Fruit fly (Drosophila melanogaster) whole organism, prepupa: ENCODE data around the gene erm.
A peak's percentile ranks its signal among the peaks of the same experiment; 100 is the strongest.

Experiments
- Blimp-1 ChIP-seq: fragments of 200-800 bp; sonication (Bioruptor generic); optimal IDR thresholded peaks from 3 replicates; lab custom pipeline; 2017; ENCODE audit warnings: missing biosample characterization, missing genetic modification characterization, mild to moderate bottlenecking, moderate library complexity, missing genetic modification reagents
- CG10631 ChIP-seq: fragments of 200-800 bp; sonication (Bioruptor generic); optimal IDR thresholded peaks from 2 replicates; lab custom pipeline; 2016; ENCODE audit warnings: missing biosample characterization, missing genetic modification characterization
- CG10669 ChIP-seq: fragments of 200-800 bp; sonication (Bioruptor generic); optimal IDR thresholded peaks from 3 replicates; lab custom pipeline; 2018; ENCODE audit warnings: missing biosample characterization, mild to moderate bottlenecking, missing genetic modification characterization, moderate library complexity
- CG11762 ChIP-seq: fragments of 200-800 bp; sonication (Bioruptor generic); optimal IDR thresholded peaks from 3 replicates; lab custom pipeline; 2016; ENCODE audit warnings: missing biosample characterization, missing genetic modification characterization; ENCODE audit not compliant: insufficient read depth
- CG15336 ChIP-seq: fragments of 200-800 bp; sonication (Bioruptor generic); IDR thresholded peaks from 2 replicates; pipeline ENCODE4 v1.3.6; 2022; ENCODE audit warnings: missing biosample characterization, missing genetic modification characterization
- CG16779 ChIP-seq: fragments of 200-800 bp; sonication (Bioruptor generic); optimal IDR thresholded peaks from 3 replicates; lab custom pipeline; 2017; ENCODE audit warnings: missing biosample characterization, mild to moderate bottlenecking, missing genetic modification characterization
- CG3032 ChIP-seq: fragments of 200-800 bp; optimal IDR thresholded peaks from 2 replicates; lab custom pipeline; 2019; ENCODE audit warnings: missing biosample characterization, mild to moderate bottlenecking, missing genetic modification characterization, moderate library complexity
- CG31627 ChIP-seq: fragments of 200-800 bp; sonication (Bioruptor generic); optimal IDR thresholded peaks from 3 replicates; lab custom pipeline; 2016; ENCODE audit warnings: missing biosample characterization, missing genetic modification characterization
- CG32006 ChIP-seq: fragments of 200-800 bp; sonication (Bioruptor generic); optimal IDR thresholded peaks from 3 replicates; lab custom pipeline; 2017; ENCODE audit warnings: missing biosample characterization, mild to moderate bottlenecking, missing genetic modification characterization
- CG34406 ChIP-seq: fragments of 200-800 bp; sonication (Bioruptor generic); optimal IDR thresholded peaks from 3 replicates; lab custom pipeline; 2016; ENCODE audit warnings: missing biosample characterization, missing genetic modification characterization
- CG3919 ChIP-seq: fragments of 200-800 bp; sonication (Bioruptor generic); optimal IDR thresholded peaks from 3 replicates; lab custom pipeline; 2016; ENCODE audit warnings: missing biosample characterization, missing genetic modification characterization
- CG4318 ChIP-seq: fragments of 200-800 bp; sonication (Bioruptor generic); optimal IDR thresholded peaks from 3 replicates; lab custom pipeline; 2017; ENCODE audit warnings: missing biosample characterization, mild to moderate bottlenecking, missing genetic modification characterization
- CG6163 ChIP-seq: fragments of 200-800 bp; sonication (Bioruptor generic); IDR thresholded peaks from 3 replicates; pipeline ENCODE4 v1.3.6; 2022; ENCODE audit warnings: missing biosample characterization, missing genetic modification characterization
- CG6276 ChIP-seq: fragments of 200-800 bp; sonication (Bioruptor generic); optimal IDR thresholded peaks from 2 replicates; lab custom pipeline; 2017; ENCODE audit warnings: missing biosample characterization, mild to moderate bottlenecking, missing genetic modification characterization
- CG6808 ChIP-seq: fragments of 200-800 bp; sonication (Bioruptor generic); optimal IDR thresholded peaks from 3 replicates; lab custom pipeline; 2017; ENCODE audit warnings: missing biosample characterization, missing genetic modification characterization, mild to moderate bottlenecking, moderate library complexity, missing genetic modification reagents
- CG7368 ChIP-seq: fragments of 200-800 bp; sonication (Bioruptor generic); optimal IDR thresholded peaks from 3 replicates; lab custom pipeline; 2016; ENCODE audit warnings: missing biosample characterization, missing genetic modification characterization
- CG8319 ChIP-seq: fragments of 200-800 bp; sonication (Bioruptor generic); optimal IDR thresholded peaks from 3 replicates; lab custom pipeline; 2016; ENCODE audit warnings: missing biosample characterization, missing genetic modification characterization
- CG8632 ChIP-seq: fragments of 200-800 bp; sonication (Bioruptor generic); optimal IDR thresholded peaks from 3 replicates; lab custom pipeline; 2016; ENCODE audit warnings: missing biosample characterization, missing genetic modification characterization
- Eip75B ChIP-seq: fragments of 200-800 bp; sonication (Bioruptor generic); optimal IDR thresholded peaks from 3 replicates; lab custom pipeline; 2016; ENCODE audit warnings: missing biosample characterization, missing genetic modification characterization
- Eip78C ChIP-seq: fragments of 200-800 bp; sonication (Bioruptor generic); peaks from one replicate; lab custom pipeline; 2016; ENCODE audit warnings: missing biosample characterization, missing genetic modification characterization
- Ets21C ChIP-seq: fragments of 200-800 bp; sonication (Bioruptor generic); optimal IDR thresholded peaks from 3 replicates; lab custom pipeline; 2016; ENCODE audit warnings: missing biosample characterization, missing genetic modification characterization
- Ets96B ChIP-seq: fragments of 200-800 bp; optimal IDR thresholded peaks from 2 replicates; lab custom pipeline; 2019; ENCODE audit warnings: missing biosample characterization, mild to moderate bottlenecking, missing genetic modification characterization, moderate library complexity
- Gug ChIP-seq: fragments of 200-800 bp; sonication (Bioruptor generic); IDR thresholded peaks from 2 replicates; pipeline ENCODE4 v1.3.6; 2022; ENCODE audit warnings: missing biosample characterization, missing genetic modification characterization
- Hr39 ChIP-seq: fragments of 200-800 bp; sonication (Bioruptor generic); optimal IDR thresholded peaks from 2 replicates; lab custom pipeline; 2016; ENCODE audit warnings: missing biosample characterization, missing genetic modification characterization
- Hr4 ChIP-seq: fragments of 200-800 bp; sonication (Bioruptor generic); optimal IDR thresholded peaks from 3 replicates; lab custom pipeline; 2016; ENCODE audit warnings: missing biosample characterization, missing genetic modification characterization
- Lpt ChIP-seq: fragments of 200-800 bp; sonication (Bioruptor generic); optimal IDR thresholded peaks from 3 replicates; lab custom pipeline; 2016; ENCODE audit warnings: missing biosample characterization, missing genetic modification characterization
- OdsH ChIP-seq: fragments of 200-800 bp; sonication (Bioruptor generic); optimal IDR thresholded peaks from 3 replicates; lab custom pipeline; 2016; ENCODE audit warnings: missing biosample characterization, missing genetic modification characterization
- Smox ChIP-seq: fragments of 200-800 bp; sonication (Bioruptor generic); optimal IDR thresholded peaks from 3 replicates; lab custom pipeline; 2016; ENCODE audit warnings: missing biosample characterization, missing genetic modification characterization
- Sox102F ChIP-seq: fragments of 200-800 bp; sonication (Bioruptor generic); optimal IDR thresholded peaks from 2 replicates; lab custom pipeline; 2016; ENCODE audit warnings: missing biosample characterization, mild to moderate bottlenecking, missing genetic modification characterization
- Sox14 ChIP-seq: fragments of 200-800 bp; sonication (Bioruptor generic); optimal IDR thresholded peaks from 3 replicates; lab custom pipeline; 2016; ENCODE audit warnings: missing biosample characterization, missing genetic modification characterization
- Sox15 ChIP-seq: fragments of 200-800 bp; sonication (Bioruptor generic); optimal IDR thresholded peaks from 3 replicates; lab custom pipeline; 2016; ENCODE audit warnings: missing biosample characterization, missing genetic modification characterization
- achi ChIP-seq: fragments of 200-800 bp; sonication (Bioruptor generic); optimal IDR thresholded peaks from 3 replicates; lab custom pipeline; 2016; ENCODE audit warnings: missing biosample characterization, missing genetic modification characterization
- acj6 ChIP-seq: fragments of 200-800 bp; sonication (Bioruptor generic); optimal IDR thresholded peaks from 3 replicates; lab custom pipeline; 2016; ENCODE audit warnings: missing biosample characterization, missing genetic modification characterization
- cyc ChIP-seq: fragments of 200-800 bp; sonication (Bioruptor generic); optimal IDR thresholded peaks from 3 replicates; lab custom pipeline; 2016; ENCODE audit warnings: missing biosample characterization, missing genetic modification characterization
- dsx ChIP-seq: fragments of 200-800 bp; optimal IDR thresholded peaks from 3 replicates; lab custom pipeline; 2019; ENCODE audit warnings: missing biosample characterization, mild to moderate bottlenecking, missing genetic modification characterization, moderate library complexity; ENCODE audit not compliant: poor library complexity, severe bottlenecking
- eg ChIP-seq: fragments of 200-800 bp; sonication (Bioruptor generic); IDR thresholded peaks from 3 replicates; pipeline ENCODE4 v1.3.6; 2022; ENCODE audit warnings: missing biosample characterization, missing genetic modification characterization
- fd85E ChIP-seq: fragments of 200-800 bp; sonication (Bioruptor generic); optimal IDR thresholded peaks from 3 replicates; lab custom pipeline; 2016; ENCODE audit warnings: missing biosample characterization, missing genetic modification characterization
- lz ChIP-seq: fragments of 200-800 bp; sonication (Bioruptor generic); optimal IDR thresholded peaks from 3 replicates; lab custom pipeline; 2016; ENCODE audit warnings: missing biosample characterization, missing genetic modification characterization
- pdm3 ChIP-seq: fragments of 200-800 bp; sonication (Bioruptor generic); optimal IDR thresholded peaks from 3 replicates; lab custom pipeline; 2016; ENCODE audit warnings: missing biosample characterization, missing genetic modification characterization
- salr ChIP-seq, 2 experiments: fragments of 200-800 bp; sonication (Bioruptor generic); optimal IDR thresholded peaks; 3 replicates each; lab custom pipeline; 2016 to 2018; ENCODE audit warnings: missing biosample characterization in 2 of 2, missing genetic modification characterization in 2 of 2, mild to moderate bottlenecking in 1 of 2
- spab ChIP-seq: fragments of 200-800 bp; sonication (Bioruptor generic); optimal IDR thresholded peaks from 2 replicates; lab custom pipeline; 2017; ENCODE audit warnings: missing biosample characterization, mild to moderate bottlenecking, missing genetic modification characterization, missing genetic modification reagents
- ss ChIP-seq, 2 experiments: fragments of 200-800 bp; sonication (Bioruptor generic); optimal IDR thresholded peaks; 2 replicates in 1 of 2; 3 replicates in 1 of 2; lab custom pipeline; 2017 to 2018; ENCODE audit warnings: mild to moderate bottlenecking in 2 of 2, missing biosample characterization in 2 of 2, missing genetic modification characterization in 2 of 2, moderate library complexity in 1 of 2
- svp ChIP-seq: fragments of 200-800 bp; sonication (Bioruptor generic); peaks from one replicate; lab custom pipeline; 2016; ENCODE audit warnings: missing biosample characterization, missing genetic modification characterization
- vri ChIP-seq: fragments of 200-800 bp; sonication (Bioruptor generic); optimal IDR thresholded peaks from 3 replicates; lab custom pipeline; 2016; ENCODE audit warnings: missing biosample characterization, mild to moderate bottlenecking, missing genetic modification characterization

erm gene

dm6 chr2L:1989278-1989918 lies 19.2 kb upstream of the erm start (continued):
- TF ChIP-seq CG15336 (GFP tag; lab: Robert Waterston, UW) (no peak), CG11762 (GFP tag; lab: Kevin White, UChicago) (no peak), CG16779 (tag; lab: Kevin White, UChicago) (no peak), Eip78C (peak; percentile 35), Eip75B (GFP tag; lab: Kevin White, UChicago) (no peak), Ets96B (tag; lab: Kevin White, UChicago) (no peak), eg (GFP tag; lab: Robert Waterston, UW) (no peak), svp (peak; percentile 99), Smox (peak; percentile 10), CG7368 (GFP tag; lab: Kevin White, UChicago) (no peak), OdsH (GFP tag; lab: Kevin White, UChicago) (no peak), ss (GFP tag; optimal IDR thresholded peaks at IDR 0.05; lab: Kevin White, UChicago) (peak in 1 of 2 experiments; percentile 23), dsx (GFP tag; lab: Kevin White, UChicago) (peak; percentile 11), spab (GFP tag; lab: Kevin White, UChicago) (no peak), Gug (GFP tag; lab: Robert Waterston, UW) (no peak)

DNA sequence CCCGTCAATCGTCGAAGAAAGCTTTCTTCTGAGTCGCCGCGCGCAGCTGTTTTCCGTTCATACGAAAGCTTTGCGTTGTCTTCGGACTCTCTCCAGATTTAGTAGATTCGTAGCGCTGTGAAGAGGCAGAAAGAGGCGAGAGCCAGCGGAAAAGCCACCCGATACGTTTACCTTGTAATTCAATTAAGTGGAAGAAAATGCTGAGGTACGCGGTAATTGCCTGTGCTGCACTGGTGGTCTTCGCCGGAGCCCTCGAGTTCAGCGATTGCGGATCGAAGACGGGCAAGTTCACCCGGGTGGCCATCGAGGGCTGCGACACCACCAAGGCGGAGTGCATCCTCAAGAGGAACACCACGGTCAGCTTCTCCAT lies 18.0 kb upstream of the erm start, which contains the start of gene Npc2a:
Gene Npc2a (plus strand): TSS at position 99 of the 370 bp plus-strand sequence.
- TF ChIP-seq CG3919 (GFP tag; lab: Kevin White, UChicago): peak; percentile 3
- peak; percentile 28 for TF ChIP-seq Eip78C
- no peak for TF ChIP-seq spab (GFP tag; lab: Kevin White, UChicago)
- TF ChIP-seq svp: peak; percentile 63

dm6 chr2L:1987434-1988191 lies 17.5 kb upstream of the erm start, which contains the start of gene Got2:
Got2 (minus strand) TSS chr2L:1987758.
- TF ChIP-seq fd85E (GFP tag; lab: Kevin White, UChicago) (no peak), CG6276 (GFP tag; lab: Kevin White, UChicago) (no peak), CG8632 (GFP tag; lab: Kevin White, UChicago) (no peak), CG31627 (peak; percentile 1), CG32006 (GFP tag; lab: Kevin White, UChicago) (peak; percentile 1), dsx (GFP tag; lab: Kevin White, UChicago) (peak; percentile 22), lz (GFP tag; lab: Kevin White, UChicago) (no peak), Hr4 (GFP tag; lab: Kevin White, UChicago) (no peak), Ets21C (GFP tag; lab: Kevin White, UChicago) (peak; percentile 33), CG4318 (no peak), Hr39 (GFP tag; lab: Kevin White, UChicago) (peak; percentile 64), CG7368 (GFP tag; lab: Kevin White, UChicago) (no peak), Sox15 (GFP tag; lab: Kevin White, UChicago) (no peak), Blimp-1 (no peak), ss (GFP tag; optimal IDR thresholded peaks at IDR 0.05; lab: Kevin White, UChicago) (peak in 1 of 2 experiments; percentile 22), pdm3 (GFP tag; lab: Kevin White, UChicago) (peak; percentile 45), Gug (GFP tag; lab: Robert Waterston, UW) (no peak), Eip75B (GFP tag; lab: Kevin White, UChicago) (no peak), CG3032 (tag; lab: Kevin White, UChicago) (no peak), CG10631 (GFP tag; lab: Kevin White, UChicago) (peak; percentile 17), Sox102F (GFP tag; lab: Kevin White, UChicago) (no peak), salr (GFP tag; optimal IDR thresholded peaks at IDR 0.05; lab: Kevin White, UChicago) (peak in 1 of 2 experiments; percentile 36), CG6163 (peak; percentile 19; the same call in 2 of the 3 replicates), eg (GFP tag; lab: Robert Waterston, UW) (no peak), CG8319 (no peak), CG6808 (GFP tag; lab: Kevin White, UChicago) (no peak), vri (no peak), CG10669 (GFP tag; lab: Kevin White, UChicago) (no peak), svp (peak; percentile 91), CG34406 (GFP tag; lab: Kevin White, UChicago) (no peak), acj6 (no peak), Lpt (no peak), cyc (GFP tag; lab: Kevin White, UChicago) (no peak), CG16779 (tag; lab: Kevin White, UChicago) (no peak), Sox14 (peak; percentile 64), achi (GFP tag; lab: Kevin White, UChicago) (peak; percentile 31)
